Fruit fly (Drosophila melanogaster) whole organism, embryonic: ENCODE measurements around the gene kibra.

Source experiments
- ATbp ChIP-seq: fragments of 200-800 bp; sonication (Bioruptor generic); optimal IDR thresholded peaks from 2 replicates; lab custom pipeline; 2017; ENCODE audit warnings: missing biosample characterization, mild to moderate bottlenecking, missing genetic modification characterization, missing genetic modification reagents
- Atf3 ChIP-seq: fragments of 200-800 bp; sonication (Bioruptor generic); optimal IDR thresholded peaks from 3 replicates; lab custom pipeline; 2016; ENCODE audit warnings: missing biosample characterization, missing genetic modification characterization
- Blimp-1 ChIP-seq: fragments of 200-800 bp; sonication (Bioruptor generic); optimal IDR thresholded peaks from 3 replicates; lab custom pipeline; 2018; ENCODE audit warnings: missing biosample characterization, missing genetic modification characterization, mild to moderate bottlenecking, moderate library complexity, missing genetic modification reagents
- Bteb2 ChIP-seq: fragments of 200-800 bp; sonication (Bioruptor generic); optimal IDR thresholded peaks from 2 replicates; lab custom pipeline; 2016; ENCODE audit warnings: missing biosample characterization, missing genetic modification characterization
- CG10147 ChIP-seq: fragments of 200-800 bp; sonication (Bioruptor generic); optimal IDR thresholded peaks from 2 replicates; lab custom pipeline; 2019; ENCODE audit warnings: missing biosample characterization, mild to moderate bottlenecking, missing genetic modification characterization, moderate library complexity
- CG10267 ChIP-seq: fragments of 200-800 bp; sonication (Bioruptor generic); optimal IDR thresholded peaks from 2 replicates; lab custom pipeline; 2018; ENCODE audit warnings: missing biosample characterization, mild to moderate bottlenecking, missing genetic modification characterization, moderate library complexity
- CG11093 ChIP-seq: fragments of 200-800 bp; sonication (Bioruptor generic); IDR thresholded peaks from 3 replicates; pipeline ENCODE4 v1.3.6; 2022; ENCODE audit warnings: missing biosample characterization, missing genetic modification characterization
- CG11504 ChIP-seq: fragments of 200-800 bp; sonication (Bioruptor generic); optimal IDR thresholded peaks from 3 replicates; lab custom pipeline; 2019; ENCODE audit warnings: missing biosample characterization, mild to moderate bottlenecking, missing genetic modification characterization, moderate library complexity
- CG1233 ChIP-seq: fragments of 200-800 bp; sonication (Bioruptor generic); optimal IDR thresholded peaks from 4 replicates; lab custom pipeline; 2018; ENCODE audit warnings: missing biosample characterization, mild to moderate bottlenecking, missing genetic modification characterization
- CG13287 ChIP-seq: fragments of 200-800 bp; sonication (Bioruptor generic); IDR thresholded peaks from 2 replicates; pipeline ENCODE4 v1.3.6; 2022; ENCODE audit warnings: missing biosample characterization, missing genetic modification characterization; ENCODE audit not compliant: partially characterized antibody
- CG14860 ChIP-seq: fragments of 200-800 bp; sonication (Bioruptor generic); IDR thresholded peaks from 3 replicates; pipeline ENCODE4 v1.3.6; 2022; ENCODE audit warnings: missing biosample characterization, missing genetic modification characterization; ENCODE audit not compliant: partially characterized antibody
- CG1602 ChIP-seq: fragments of 200-800 bp; sonication (Bioruptor generic); optimal IDR thresholded peaks from 3 replicates; lab custom pipeline; 2016; ENCODE audit warnings: missing biosample characterization, missing genetic modification characterization
- CG18011 ChIP-seq: fragments of 200-800 bp; sonication (Bioruptor generic); optimal IDR thresholded peaks from 2 replicates; lab custom pipeline; 2017; ENCODE audit warnings: missing biosample characterization, missing genetic modification characterization, mild to moderate bottlenecking, moderate library complexity, missing genotype
- CG4360 ChIP-seq: fragments of 200-800 bp; sonication (Bioruptor generic); IDR thresholded peaks from 2 replicates; pipeline ENCODE4 v1.3.6; 2022; ENCODE audit warnings: missing biosample characterization, missing genetic modification characterization
- CG6272 ChIP-seq: fragments of 200-800 bp; sonication (Bioruptor generic); IDR thresholded peaks from 2 replicates; pipeline ENCODE4 v1.3.6; 2022; ENCODE audit warnings: missing biosample characterization, missing genetic modification characterization
- CG6791 ChIP-seq: fragments of 200-800 bp; sonication (Bioruptor generic); IDR thresholded peaks from 3 replicates; pipeline ENCODE4 v1.3.6; 2022; ENCODE audit warnings: missing biosample characterization, missing genetic modification characterization; ENCODE audit not compliant: partially characterized antibody
- CG8478 ChIP-seq: fragments of >200 bp; optimal IDR thresholded peaks from 2 replicates; lab custom pipeline; 2018
- CG8765 ChIP-seq: fragments of 200-800 bp; sonication (Bioruptor generic); IDR thresholded peaks from 2 replicates; pipeline ENCODE4 v1.3.6; 2022; ENCODE audit warnings: missing biosample characterization, missing genetic modification characterization
- CG9437 ChIP-seq: fragments of 200-800 bp; sonication (Bioruptor generic); optimal IDR thresholded peaks from 2 replicates; lab custom pipeline; 2018; ENCODE audit warnings: missing biosample characterization, mild to moderate bottlenecking, missing genetic modification characterization
- Dad ChIP-seq: fragments of 200-800 bp; sonication (Bioruptor generic); optimal IDR thresholded peaks from 3 replicates; lab custom pipeline; 2016; ENCODE audit warnings: missing biosample characterization, missing genetic modification characterization
- Deaf1 ChIP-seq: fragments of 200-800 bp; optimal IDR thresholded peaks from 3 replicates; lab custom pipeline; 2019; ENCODE audit warnings: missing biosample characterization, mild to moderate bottlenecking, missing genetic modification characterization, moderate library complexity
- MTF-1 ChIP-seq: fragments of 200-800 bp; sonication (Bioruptor generic); optimal IDR thresholded peaks from 2 replicates; lab custom pipeline; 2018; ENCODE audit warnings: missing biosample characterization, mild to moderate bottlenecking, missing genetic modification characterization, borderline replicate concordance
- Sin3A ChIP-seq: fragments of >200 bp; optimal IDR thresholded peaks from 2 replicates; lab custom pipeline; 2018
- Sox100B ChIP-seq: fragments of 200-800 bp; sonication (Bioruptor generic); optimal IDR thresholded peaks from 3 replicates; lab custom pipeline; 2018; ENCODE audit warnings: missing biosample characterization, mild to moderate bottlenecking, missing genetic modification characterization
- TFAM ChIP-seq: fragments of 200-800 bp; sonication (Bioruptor generic); optimal IDR thresholded peaks from 2 replicates; lab custom pipeline; 2017; ENCODE audit warnings: missing biosample characterization, missing genetic modification characterization, inconsistent platforms
- ash1 ChIP-seq: fragments of 200-800 bp; sonication (Bioruptor generic); optimal IDR thresholded peaks from 2 replicates; lab custom pipeline; 2018; ENCODE audit warnings: missing biosample characterization, mild to moderate bottlenecking, missing genetic modification characterization
- cas ChIP-seq: fragments of 200-800 bp; sonication (Bioruptor generic); IDR thresholded peaks from 2 replicates; pipeline ENCODE4 v1.3.6; 2022; ENCODE audit warnings: missing biosample characterization, missing genetic modification characterization
- croc ChIP-seq: fragments of 200-800 bp; sonication (Bioruptor generic); conservative IDR thresholded peaks from 3 replicates; pipeline ENCODE4 v1.3.6; 2022; ENCODE audit warnings: missing biosample characterization, missing genetic modification characterization
- emc ChIP-seq: fragments of 200-800 bp; sonication (Bioruptor generic); optimal IDR thresholded peaks from 2 replicates; lab custom pipeline; 2016; ENCODE audit warnings: missing biosample characterization, missing genetic modification characterization
- esg ChIP-seq: fragments of 200-800 bp; sonication (Bioruptor generic); conservative IDR thresholded peaks from 2 replicates; pipeline ENCODE4 v1.3.6; 2022; ENCODE audit warnings: missing biosample characterization, missing genetic modification characterization
- ewg ChIP-seq: fragments of 200-800 bp; sonication (Bioruptor generic); optimal IDR thresholded peaks from 3 replicates; lab custom pipeline; 2017; ENCODE audit warnings: mild to moderate bottlenecking, missing biosample characterization, missing genetic modification reagents, missing genetic modification characterization
- gro ChIP-seq: fragments of 200-800 bp; sonication (Bioruptor generic); optimal IDR thresholded peaks from 2 replicates; lab custom pipeline; 2016; ENCODE audit warnings: missing biosample characterization, missing genetic modification characterization
- hkb ChIP-seq, 2 experiments: fragments of 200-800 bp in 1 of 2; fragments of >200 bp in 1 of 2; sonication (Bioruptor generic) in 1 of 2; IDR thresholded peaks in 1 of 2; optimal IDR thresholded peaks in 1 of 2; 2 replicates each; pipeline versions ENCODE4 v1.3.6 to Lab custom; 2017 to 2022; ENCODE audit warnings: missing biosample characterization in 1 of 2, missing genetic modification characterization in 1 of 2
- inv ChIP-seq: fragments of 200-800 bp; sonication (Bioruptor generic); IDR thresholded peaks from 2 replicates; pipeline ENCODE4 v1.3.6; 2022; ENCODE audit warnings: missing biosample characterization, missing genetic modification characterization; ENCODE audit not compliant: partially characterized antibody
- lov ChIP-seq, 2 experiments: fragments of 200-800 bp in 1 of 2; fragments of >200 bp in 1 of 2; sonication (Bioruptor generic) in 1 of 2; IDR thresholded peaks in 1 of 2; optimal IDR thresholded peaks in 1 of 2; 2 replicates in 1 of 2; 3 replicates in 1 of 2; pipeline versions ENCODE4 v1.3.6 to Lab custom; 2017 to 2022; ENCODE audit warnings: missing biosample characterization in 1 of 2, missing genetic modification characterization in 1 of 2
- nmo ChIP-seq: fragments of 200-800 bp; sonication (Bioruptor generic); optimal IDR thresholded peaks from 2 replicates; lab custom pipeline; 2018; ENCODE audit warnings: missing biosample characterization, mild to moderate bottlenecking, missing genetic modification characterization, moderate library complexity
- pb ChIP-seq: fragments of 200-800 bp; sonication (Bioruptor generic); optimal IDR thresholded peaks from 3 replicates; lab custom pipeline; 2016; ENCODE audit warnings: missing biosample characterization, missing genetic modification characterization
- pfk ChIP-seq: fragments of 200-800 bp; sonication (Bioruptor generic); optimal IDR thresholded peaks from 2 replicates; lab custom pipeline; 2018; ENCODE audit warnings: missing biosample characterization, mild to moderate bottlenecking, missing genetic modification characterization, moderate library complexity
- ro ChIP-seq: fragments of 200-800 bp; sonication (Bioruptor generic); IDR thresholded peaks from 2 replicates; pipeline ENCODE4 v1.3.6; 2022; ENCODE audit warnings: missing biosample characterization, missing genetic modification characterization
- run ChIP-seq: fragments of 200-800 bp; sonication (Bioruptor generic); optimal IDR thresholded peaks from 3 replicates; lab custom pipeline; 2018; ENCODE audit warnings: missing biosample characterization, mild to moderate bottlenecking, missing genetic modification characterization
- sd ChIP-seq: fragments of 200-800 bp; sonication (Bioruptor generic); optimal IDR thresholded peaks from 3 replicates; lab custom pipeline; 2018; ENCODE audit warnings: missing biosample characterization, mild to moderate bottlenecking, missing genetic modification characterization, moderate library complexity
- slp2 ChIP-seq: fragments of 200-800 bp; sonication (Bioruptor generic); optimal IDR thresholded peaks from 2 replicates; lab custom pipeline; 2016; ENCODE audit warnings: missing biosample characterization, missing genetic modification characterization
- sna ChIP-seq: fragments of 200-800 bp; sonication (Bioruptor generic); IDR thresholded peaks from 2 replicates; pipeline ENCODE4 v1.3.6; 2022; ENCODE audit warnings: missing biosample characterization, missing genetic modification characterization; ENCODE audit not compliant: partially characterized antibody
- so ChIP-seq: fragments of 200-800 bp; sonication (Bioruptor generic); IDR thresholded peaks from 3 replicates; pipeline ENCODE4 v1.3.6; 2022; ENCODE audit warnings: missing biosample characterization, missing genetic modification characterization
- sqz ChIP-seq: fragments of 200-800 bp; sonication (Bioruptor generic); optimal IDR thresholded peaks from 3 replicates; lab custom pipeline; 2018; ENCODE audit warnings: missing biosample characterization, mild to moderate bottlenecking, missing genetic modification characterization
- sr ChIP-seq: fragments of 200-800 bp; sonication (Bioruptor generic); IDR thresholded peaks from 3 replicates; pipeline ENCODE4 v1.3.6; 2022; ENCODE audit warnings: missing biosample characterization, missing genetic modification characterization
- tin ChIP-seq: fragments of 200-800 bp; sonication (Bioruptor generic); optimal IDR thresholded peaks from 3 replicates; lab custom pipeline; 2016; ENCODE audit warnings: missing biosample characterization, missing genetic modification characterization
- tio ChIP-seq: fragments of 200-800 bp; sonication (Bioruptor generic); optimal IDR thresholded peaks from 2 replicates; lab custom pipeline; 2017; ENCODE audit warnings: missing biosample characterization, missing genetic modification characterization, inconsistent platforms
- tup ChIP-seq: fragments of 200-800 bp; sonication (Bioruptor generic); optimal IDR thresholded peaks from 2 replicates; lab custom pipeline; 2016; ENCODE audit warnings: missing biosample characterization, mild to moderate bottlenecking, missing genetic modification characterization, moderate library complexity
- tx ChIP-seq: fragments of 200-800 bp; sonication (Bioruptor generic); optimal IDR thresholded peaks from 2 replicates; lab custom pipeline; 2016; ENCODE audit warnings: missing biosample characterization, missing genetic modification characterization

The kibra gene

dm6 chr3R:14742928-14743327 is 18.9 kb upstream of the kibra start (continued):
- no peak for TF ChIP-seq ash1 (GFP tag; lab: Kevin White, UChicago)
- no peak for TF ChIP-seq slp2 (GFP tag; lab: Kevin White, UChicago)
- no peak for TF ChIP-seq sd (tag; lab: Kevin White, UChicago)
- TF ChIP-seq Sox100B (GFP tag; lab: Kevin White, UChicago): peak; percentile 33
- TF ChIP-seq so (GFP tag; lab: Robert Waterston, UW): no peak
- TF ChIP-seq pb (GFP tag; lab: Kevin White, UChicago): no peak
- TF ChIP-seq CG1233 (GFP tag; lab: Kevin White, UChicago): peak; percentile 34
- TF ChIP-seq CG9437 (GFP tag; lab: Kevin White, UChicago): peak; percentile 28
- 0 out of 2 replicates have a peak, but pooled peaks have one; percentile 21 for TF ChIP-seq ro (GFP tag; lab: Robert Waterston, UW)
- no peak for TF ChIP-seq CG13287 (GFP tag; lab: Robert Waterston, UW)
- no peak for TF ChIP-seq tin (GFP tag; lab: Kevin White, UChicago)
- TF ChIP-seq cas: no peak
- TF ChIP-seq gro (GFP tag; lab: Kevin White, UChicago): no peak
- TF ChIP-seq CG18011: no peak
- no peak for TF ChIP-seq sna (GFP tag; lab: Robert Waterston, UW)
- peak; percentile 21 for TF ChIP-seq tio (GFP tag; lab: Kevin White, UChicago)
- no peak for TF ChIP-seq emc (GFP tag; lab: Kevin White, UChicago)
- peak; percentile 29 for TF ChIP-seq CG1602
- no peak for TF ChIP-seq run (tag; lab: Kevin White, UChicago)
- TF ChIP-seq nmo: peak; percentile 67
- peak; percentile 61 for TF ChIP-seq CG4360 (GFP tag; lab: Robert Waterston, UW)
- TF ChIP-seq MTF-1 (GFP tag; lab: Kevin White, UChicago): no peak
- TF ChIP-seq CG11504: peak; percentile 64
- TF ChIP-seq TFAM: no peak
- no peak for TF ChIP-seq CG8478 (lab: Kevin White, UChicago)
- TF ChIP-seq ATbp (GFP tag; lab: Kevin White, UChicago): peak; percentile 60
- peak; percentile 63 for TF ChIP-seq esg (GFP tag; lab: Robert Waterston, UW)
- TF ChIP-seq CG14860: no peak
- peak; percentile 36 for TF ChIP-seq ewg (GFP tag; lab: Kevin White, UChicago)
- peak; percentile 30; the same call in 1 of the 2 replicates for TF ChIP-seq CG8765 (GFP tag; lab: Robert Waterston, UW)
- TF ChIP-seq Bteb2 (GFP tag; lab: Kevin White, UChicago): no peak
- no peak for TF ChIP-seq Deaf1 (tag; lab: Kevin White, UChicago)
- no peak for TF ChIP-seq lov (optimal IDR thresholded peaks at IDR 0.05; lab: Kevin White, UChicago)
- TF ChIP-seq lov (GFP tag; IDR thresholded peaks at IDR 0.05; lab: Robert Waterston, UW): peak; percentile 78
- TF ChIP-seq pfk (GFP tag; lab: Kevin White, UChicago): no peak
- TF ChIP-seq inv (GFP tag; lab: Robert Waterston, UW): no peak
- 0 out of 3 replicates have a peak, but pooled peaks have one; percentile 54 for TF ChIP-seq CG11093
- TF ChIP-seq hkb (optimal IDR thresholded peaks at IDR 0.05; lab: Kevin White, UChicago): no peak
- TF ChIP-seq hkb (GFP tag; IDR thresholded peaks at IDR 0.05; lab: Robert Waterston, UW): peak; percentile 62; the same call in 1 of the 2 replicates
- TF ChIP-seq Atf3: no peak
- no peak for TF ChIP-seq sqz (GFP tag; lab: Kevin White, UChicago)
- no peak for TF ChIP-seq sr (GFP tag; lab: Robert Waterston, UW)
- peak; percentile 9 for TF ChIP-seq Dad (GFP tag; lab: Kevin White, UChicago)
- peak; percentile 27 for TF ChIP-seq CG10267 (tag; lab: Kevin White, UChicago)
- TF ChIP-seq tx (GFP tag; lab: Kevin White, UChicago): no peak
- peak; percentile 68 for TF ChIP-seq Blimp-1 (GFP tag; lab: Kevin White, UChicago)
- TF ChIP-seq CG6272: no peak
- no peak for TF ChIP-seq tup
- TF ChIP-seq croc (GFP tag; lab: Robert Waterston, UW): peak; percentile 63; the same call in 2 of the 3 replicates
- no peak for TF ChIP-seq CG6791
- TF ChIP-seq CG10147: no peak
- no peak for TF ChIP-seq Sin3A (lab: Kevin White, UChicago)
